Fruit fly (Drosophila melanogaster): ENCODE measurements around the gene Gyc32E.

The Gyc32E gene

dm6 chr2L:11189116-11189449 lies 40.2 kb upstream of the Gyc32E start (continued):
- TF ChIP-seq Oaz (GFP tag; IDR thresholded peaks at IDR 0.05), result no peak
- no peak for TF ChIP-seq CG31224 (GFP tag; IDR thresholded peaks at IDR 0.05)
- TF ChIP-seq Lpt (GFP tag; optimal IDR thresholded peaks at IDR 0.05), result no peak
- no peak for TF ChIP-seq BtbVII (GFP tag; optimal IDR thresholded peaks at IDR 0.05)
- TF ChIP-seq nom (GFP tag; optimal IDR thresholded peaks at IDR 0.05), result no peak
- TF ChIP-seq Ravus (GFP tag; IDR thresholded peaks at IDR 0.05), result no peak
- TF ChIP-seq kay (GFP tag; optimal IDR thresholded peaks at IDR 0.05), result no peak
- peak; percentile 55 for TF ChIP-seq gcm (GFP tag; optimal IDR thresholded peaks at IDR 0.05)
- no peak for TF ChIP-seq Bgb (GFP tag; IDR thresholded peaks at IDR 0.05; ENCODE audit: partially characterized antibody)
- no peak for TF ChIP-seq CG34224 (GFP tag; IDR thresholded peaks at IDR 0.05; ENCODE audit: partially characterized antibody)
- TF ChIP-seq Usf (GFP tag; optimal IDR thresholded peaks at IDR 0.05), result peak; percentile 50
- 0 out of 2 replicates have a peak, but pooled peaks have one; percentile 31 for TF ChIP-seq Awh (GFP tag; IDR thresholded peaks at IDR 0.05)
- no peak for TF ChIP-seq Doc2 (GFP tag; IDR thresholded peaks at IDR 0.05)
- TF ChIP-seq B-H2 (GFP tag; optimal IDR thresholded peaks at IDR 0.05), result no peak
- peak; percentile 21 for TF ChIP-seq CG2678 (tag; optimal IDR thresholded peaks at IDR 0.05)
- peak; percentile 67 for TF ChIP-seq trem (tag; optimal IDR thresholded peaks at IDR 0.05)
- peak; percentile 73 for TF ChIP-seq CG31441 (GFP tag; IDR thresholded peaks at IDR 0.05)
- TF ChIP-seq az2 (GFP tag; optimal IDR thresholded peaks at IDR 0.05), result peak; percentile 60
- TF ChIP-seq Hand (GFP tag; optimal IDR thresholded peaks at IDR 0.05), result no peak
- no peak for TF ChIP-seq CG3838 (GFP tag; optimal IDR thresholded peaks at IDR 0.05)
- TF ChIP-seq fd96Cb (tag; optimal IDR thresholded peaks at IDR 0.05), result peak; percentile 54
- peak; percentile 73 for TF ChIP-seq Chrac-16 (GFP tag; optimal IDR thresholded peaks at IDR 0.05)
- TF ChIP-seq fru (optimal IDR thresholded peaks at IDR 0.05), result no peak
- TF ChIP-seq Nf-YB (GFP tag; optimal IDR thresholded peaks at IDR 0.05), result peak; percentile 48
- TF ChIP-seq emc (GFP tag; optimal IDR thresholded peaks at IDR 0.05), result no peak
- no peak for TF ChIP-seq Nf-YA (GFP tag; IDR thresholded peaks at IDR 0.05)
- no peak for TF ChIP-seq disco-r (GFP tag; optimal IDR thresholded peaks at IDR 0.05)
- TF ChIP-seq Rx (GFP tag; IDR thresholded peaks at IDR 0.05), result no peak
- TF ChIP-seq CG10209 (GFP tag; optimal IDR thresholded peaks at IDR 0.05), result peak; percentile 70
- no peak for TF ChIP-seq insv (GFP tag; optimal IDR thresholded peaks at IDR 0.05)
- no peak for TF ChIP-seq vfl (GFP tag; optimal IDR thresholded peaks at IDR 0.05)
- TF ChIP-seq twi (tag; optimal IDR thresholded peaks at IDR 0.05), result peak; percentile 1
- TF ChIP-seq Dp (GFP tag; optimal IDR thresholded peaks at IDR 0.05), result no peak
- TF ChIP-seq CG17802 (tag; optimal IDR thresholded peaks at IDR 0.05), result no peak
- no peak for TF ChIP-seq CG16779 (GFP tag; IDR thresholded peaks at IDR 0.05)
- TF ChIP-seq CG14050 (GFP tag; IDR thresholded peaks at IDR 0.05), result no peak
- TF ChIP-seq pnt (GFP tag; optimal IDR thresholded peaks at IDR 0.05), result no peak
- TF ChIP-seq CG10979 (tag; optimal IDR thresholded peaks at IDR 0.05), result peak; percentile 83
- TF ChIP-seq CG8924 (tag; optimal IDR thresholded peaks at IDR 0.05), result peak; percentile 84
- no peak; the same call in 1 of the 2 replicates for TF ChIP-seq Rfx (GFP tag; IDR thresholded peaks at IDR 0.05)
- TF ChIP-seq CG13624 (GFP tag; optimal IDR thresholded peaks at IDR 0.05), result no peak
- TF ChIP-seq CG31388 (GFP tag; optimal IDR thresholded peaks at IDR 0.05), result no peak
- TF ChIP-seq CG34376 (GFP tag; optimal IDR thresholded peaks at IDR 0.05), result no peak
- no peak for TF ChIP-seq C15 (GFP tag; IDR thresholded peaks at IDR 0.05)
- TF ChIP-seq Sox100B (GFP tag; optimal IDR thresholded peaks at IDR 0.05), result no peak
- TF ChIP-seq Eip74EF (GFP tag; optimal IDR thresholded peaks at IDR 0.05), result no peak
- no peak for TF ChIP-seq CG6654 (GFP tag; optimal IDR thresholded peaks at IDR 0.05)
- TF ChIP-seq ewg (GFP tag; optimal IDR thresholded peaks at IDR 0.05), result peak; percentile 3
- TF ChIP-seq MESR4 (GFP tag; optimal IDR thresholded peaks at IDR 0.05), result no peak
- TF ChIP-seq Drgx (GFP tag; IDR thresholded peaks at IDR 0.05), result no peak
- no peak for TF ChIP-seq CG11247 (GFP tag; IDR thresholded peaks at IDR 0.05)
- TF ChIP-seq prd (optimal IDR thresholded peaks at IDR 0.05), result no peak
- peak; percentile 68 for TF ChIP-seq prd (GFP tag; IDR thresholded peaks at IDR 0.05)

Data from whole organism, embryonic.